Worm (Caenorhabditis elegans) whole organism, young adult: ENCODE measurements around the gene pyk-2.

Source experiments
- B0035.1 ChIP-seq: sonication (generic microtip); optimal IDR thresholded peaks from 2 replicates; lab custom pipeline; 2016; ENCODE audit warnings: missing genetic modification characterization, mild to moderate bottlenecking, missing compliant biosample characterization, missing genotype, missing genetic modification reagents
- D2030.7 ChIP-seq: fragments of 200-800 bp; sonication (Bioruptor generic); IDR thresholded peaks from 2 replicates; pipeline ENCODE4 v1.3.6; 2022; ENCODE audit warnings: missing genetic modification reagents, missing genetic modification characterization, missing compliant biosample characterization
- F10E7.11 ChIP-seq: sonication (generic microtip); optimal IDR thresholded peaks from 2 replicates; lab custom pipeline; 2017; ENCODE audit warnings: mild to moderate bottlenecking, missing genetic modification characterization, moderate library complexity, missing compliant biosample characterization
- F23B12.7 ChIP-seq: sonication (generic microtip); optimal IDR thresholded peaks from 2 replicates; lab custom pipeline; 2017; ENCODE audit warnings: missing genetic modification characterization, mild to moderate bottlenecking, missing compliant biosample characterization, antibody characterized with exemption, moderate library complexity; ENCODE audit not compliant: insufficient read depth
- F33H1.4 ChIP-seq: fragments of 200-800 bp; sonication (Bioruptor generic); IDR thresholded peaks from 2 replicates; pipeline ENCODE4 v1.3.6; 2022; ENCODE audit warnings: missing genetic modification reagents, missing genetic modification characterization, missing compliant biosample characterization
- K12H6.12 ChIP-seq: fragments of 200-800 bp; sonication (Bioruptor generic); optimal IDR thresholded peaks from 2 replicates; lab custom pipeline; 2018; ENCODE audit warnings: mild to moderate bottlenecking, missing genetic modification characterization, missing compliant biosample characterization
- T26A5.8 ChIP-seq: sonication (generic microtip); optimal IDR thresholded peaks from 2 replicates; lab custom pipeline; 2016; ENCODE audit warnings: missing genetic modification characterization, missing compliant biosample characterization
- Y53G8AR.9 ChIP-seq: fragments of 200-800 bp; sonication (Bioruptor generic); conservative IDR thresholded peaks from 2 replicates; pipeline ENCODE4 v1.3.6; 2022; ENCODE audit warnings: missing genetic modification reagents, missing genetic modification characterization, missing compliant biosample characterization
- ama-1 ChIP-seq, 3 experiments: fragments of 150-350 bp in 1 of 3; sonication (generic microtip) in 2 of 3; optimal IDR thresholded peaks; 2 replicates each; lab custom pipeline; 2014 to 2018; ENCODE audit warnings: missing biosample characterization in 2 of 3, missing genetic modification characterization in 2 of 3, missing genetic modification reagents in 2 of 3
- aptf-3 ChIP-seq: fragments of 200-800 bp; sonication (Bioruptor generic); IDR thresholded peaks from 2 replicates; pipeline ENCODE4 v1.3.6; 2022; ENCODE audit warnings: missing genetic modification characterization, missing compliant biosample characterization
- attf-5 ChIP-seq: fragments of 200-800 bp; sonication (Bioruptor generic); optimal IDR thresholded peaks from 2 replicates; lab custom pipeline; 2018; ENCODE audit warnings: mild to moderate bottlenecking, missing genetic modification characterization, missing compliant biosample characterization
- cebp-1 ChIP-seq, 2 experiments: fragments of 200-800 bp in 1 of 2; sonication (Bioruptor generic) in 1 of 2; sonication (generic microtip) in 1 of 2; IDR thresholded peaks in 1 of 2; optimal IDR thresholded peaks in 1 of 2; 2 replicates each; pipeline versions ENCODE4 v1.3.6 to Lab custom; 2017 to 2022; ENCODE audit warnings: missing compliant biosample characterization in 2 of 2, missing genetic modification characterization in 2 of 2, mild to moderate bottlenecking in 1 of 2, missing genetic modification reagents in 1 of 2, moderate library complexity in 1 of 2
- cebp-2 ChIP-seq: fragments of 200-800 bp; sonication (Bioruptor generic); IDR thresholded peaks from 2 replicates; pipeline ENCODE4 v1.3.6; 2022; ENCODE audit warnings: missing genetic modification characterization, missing compliant biosample characterization
- ceh-27 ChIP-seq: fragments of 200-800 bp; sonication (Bioruptor generic); optimal IDR thresholded peaks from 2 replicates; lab custom pipeline; 2018; ENCODE audit warnings: mild to moderate bottlenecking, missing genetic modification characterization, moderate library complexity, missing compliant biosample characterization
- dox-1 ChIP-seq: fragments of 200-800 bp; sonication (Bioruptor generic); IDR thresholded peaks from 2 replicates; pipeline ENCODE4 v1.3.6; 2022; ENCODE audit warnings: missing genetic modification reagents, missing genetic modification characterization, missing compliant biosample characterization
- efl-1 ChIP-seq: fragments of 150-350 bp; optimal IDR thresholded peaks from 2 replicates; lab custom pipeline; 2014; ENCODE audit warnings: missing biosample characterization, missing genetic modification reagents, missing genetic modification characterization
- hlh-12 ChIP-seq: sonication (generic microtip); optimal IDR thresholded peaks from 2 replicates; lab custom pipeline; 2016; ENCODE audit warnings: missing genetic modification characterization, missing compliant biosample characterization
- hlh-26 ChIP-seq: fragments of 200-800 bp; sonication (Bioruptor generic); conservative IDR thresholded peaks from 2 replicates; pipeline ENCODE4 v1.3.6; 2022; ENCODE audit warnings: missing genetic modification reagents, missing genetic modification characterization, missing compliant biosample characterization
- hmg-1.2 ChIP-seq: fragments of 200-800 bp; sonication (Bioruptor generic); IDR thresholded peaks from 2 replicates; pipeline ENCODE4 v1.3.6; 2022; ENCODE audit warnings: missing genetic modification reagents, missing genetic modification characterization, missing compliant biosample characterization
- hmg-20 ChIP-seq: fragments of 200-800 bp; sonication (Bioruptor generic); IDR thresholded peaks from 2 replicates; pipeline ENCODE4 v1.3.6; 2022; ENCODE audit warnings: missing genetic modification reagents, missing genetic modification characterization, missing compliant biosample characterization
- hrde-1 ChIP-seq: sonication (generic microtip); optimal IDR thresholded peaks from 2 replicates; lab custom pipeline; 2016; ENCODE audit warnings: missing genetic modification characterization, mild to moderate bottlenecking, missing compliant biosample characterization, moderate library complexity, missing genotype, missing genetic modification reagents, borderline replicate concordance
- let-526 ChIP-seq: fragments of 200-800 bp; sonication (Bioruptor generic); IDR thresholded peaks from 2 replicates; pipeline ENCODE4 v1.3.6; 2022; ENCODE audit warnings: missing genetic modification reagents, missing genetic modification characterization, missing compliant biosample characterization
- let-607 ChIP-seq, 2 experiments: fragments of 200-800 bp in 1 of 2; sonication (Bioruptor generic) in 1 of 2; sonication (generic microtip) in 1 of 2; optimal IDR thresholded peaks; 2 replicates each; lab custom pipeline; 2016 to 2018; ENCODE audit warnings: mild to moderate bottlenecking in 2 of 2, missing compliant biosample characterization in 2 of 2, missing genetic modification characterization in 2 of 2, moderate library complexity in 2 of 2, missing genotype in 1 of 2
- lin-35 ChIP-seq, 3 experiments: fragments of 150-350 bp in 2 of 3; sonication (generic microtip) in 1 of 3; optimal IDR thresholded peaks; 2 replicates each; lab custom pipeline; 2014 to 2018; ENCODE audit warnings: missing biosample characterization in 3 of 3, missing genetic modification characterization in 3 of 3, missing genetic modification reagents in 3 of 3
- lir-1 ChIP-seq: fragments of 200-800 bp; sonication (Bioruptor generic); conservative IDR thresholded peaks from 2 replicates; pipeline ENCODE4 v1.3.6; 2022; ENCODE audit warnings: missing genetic modification reagents, missing genetic modification characterization, missing compliant biosample characterization
- lsl-1 ChIP-seq: fragments of 200-800 bp; sonication (Bioruptor generic); optimal IDR thresholded peaks from 2 replicates; lab custom pipeline; 2018; ENCODE audit warnings: mild to moderate bottlenecking, missing genetic modification characterization, moderate library complexity, missing compliant biosample characterization
- madf-10 ChIP-seq: sonication (generic microtip); optimal IDR thresholded peaks from 2 replicates; lab custom pipeline; 2016; ENCODE audit warnings: mild to moderate bottlenecking, missing genetic modification characterization, missing compliant biosample characterization
- madf-3 ChIP-seq: fragments of 200-800 bp; sonication (Bioruptor generic); IDR thresholded peaks from 2 replicates; pipeline ENCODE4 v1.3.6; 2022; ENCODE audit warnings: missing genetic modification reagents, missing genetic modification characterization, missing compliant biosample characterization
- madf-6 ChIP-seq: fragments of 200-800 bp; sonication (Bioruptor generic); IDR thresholded peaks from 2 replicates; pipeline ENCODE4 v1.3.6; 2022; ENCODE audit warnings: missing genetic modification reagents, missing genetic modification characterization, missing compliant biosample characterization
- madf-8 ChIP-seq: fragments of 200-800 bp; sonication (Bioruptor generic); conservative IDR thresholded peaks from 2 replicates; pipeline ENCODE4 v1.3.6; 2022; ENCODE audit warnings: missing genetic modification reagents, missing genetic modification characterization, missing compliant biosample characterization
- mcd-1 ChIP-seq: fragments of 200-800 bp; sonication (Bioruptor generic); IDR thresholded peaks from 2 replicates; pipeline ENCODE4 v1.3.6; 2022; ENCODE audit warnings: missing genetic modification reagents, missing genetic modification characterization, missing compliant biosample characterization
- nfyb-1 ChIP-seq: fragments of 200-800 bp; sonication (Bioruptor generic); IDR thresholded peaks from 2 replicates; pipeline ENCODE4 v1.3.6; 2022; ENCODE audit warnings: missing genetic modification reagents, missing genetic modification characterization, missing compliant biosample characterization
- nhr-27 ChIP-seq: fragments of 200-800 bp; sonication (Bioruptor generic); optimal IDR thresholded peaks from 2 replicates; lab custom pipeline; 2018; ENCODE audit warnings: mild to moderate bottlenecking, missing genetic modification characterization, moderate library complexity, missing compliant biosample characterization
- nhr-80 ChIP-seq: sonication (generic microtip); optimal IDR thresholded peaks from 2 replicates; lab custom pipeline; 2016; ENCODE audit warnings: missing genetic modification characterization, missing compliant biosample characterization
- pbrm-1 ChIP-seq: fragments of 200-800 bp; sonication (Bioruptor generic); IDR thresholded peaks from 2 replicates; pipeline ENCODE4 v1.3.6; 2022; ENCODE audit warnings: missing genetic modification reagents, missing genetic modification characterization, missing compliant biosample characterization
- rcor-1 ChIP-seq: fragments of 200-800 bp; sonication (Bioruptor generic); IDR thresholded peaks from 2 replicates; pipeline ENCODE4 v1.3.6; 2022; ENCODE audit warnings: missing genetic modification reagents, missing genetic modification characterization, missing compliant biosample characterization
- sea-2 ChIP-seq: fragments of 200-800 bp; sonication (Bioruptor generic); IDR thresholded peaks from 2 replicates; pipeline ENCODE4 v1.3.6; 2022; ENCODE audit warnings: missing genetic modification characterization, missing compliant biosample characterization
- snpc-3.4 ChIP-seq: sonication (generic microtip); optimal IDR thresholded peaks from 2 replicates; lab custom pipeline; 2017; ENCODE audit warnings: missing genetic modification characterization, mild to moderate bottlenecking, missing compliant biosample characterization, antibody characterized with exemption, moderate library complexity, missing genotype, missing genetic modification reagents
- snpc-4 ChIP-seq, 5 experiments: fragments of 150-350 bp in 1 of 5; sonication (generic microtip) in 4 of 5; optimal IDR thresholded peaks; 2 replicates each; lab custom pipeline; 2014 to 2018; ENCODE audit warnings: missing genetic modification characterization in 5 of 5, missing biosample characterization in 3 of 5, antibody characterized with exemption in 2 of 5, mild to moderate bottlenecking in 2 of 5, missing compliant biosample characterization in 2 of 5, missing genotype in 2 of 5, moderate library complexity in 2 of 5, missing genetic modification reagents in 1 of 5
- tlf-1 ChIP-seq: fragments of 200-800 bp; sonication (Bioruptor generic); optimal IDR thresholded peaks from 2 replicates; lab custom pipeline; 2018; ENCODE audit warnings: mild to moderate bottlenecking, missing genetic modification characterization, missing compliant biosample characterization
- unc-62 ChIP-seq: fragments of 150-350 bp; optimal IDR thresholded peaks from 2 replicates; lab custom pipeline; 2014; ENCODE audit warnings: missing biosample characterization, missing genetic modification reagents, missing genetic modification characterization
- xnd-1 ChIP-seq: sonication (generic microtip); optimal IDR thresholded peaks from 2 replicates; lab custom pipeline; 2016; ENCODE audit warnings: missing genotype, missing genetic modification reagents, missing genetic modification characterization, missing compliant biosample characterization
- ztf-18 ChIP-seq: sonication (generic microtip); optimal IDR thresholded peaks from 2 replicates; lab custom pipeline; 2016; ENCODE audit warnings: missing genotype, mild to moderate bottlenecking, missing genetic modification characterization, missing compliant biosample characterization
- ztf-6 ChIP-seq: fragments of 200-800 bp; sonication (Bioruptor generic); IDR thresholded peaks from 2 replicates; pipeline ENCODE4 v1.3.6; 2022; ENCODE audit warnings: missing genetic modification reagents, missing genetic modification characterization, missing compliant biosample characterization

The pyk-2 gene

ce11 chrIV:10936906-10937540 lies 27.3 kb downstream of the pyk-2 start, which contains the start of gene fic-1:
Gene fic-1, plus strand, starts transcription at chrIV:10937454.
- TF ChIP-seq nhr-80 (tag; lab: Kevin White, UChicago): no peak
- TF ChIP-seq aptf-3: no peak
- peak; percentile 49 for TF ChIP-seq K12H6.12 (tag; lab: Kevin White, UChicago)
- peak; percentile 14 for TF ChIP-seq madf-10 (tag; lab: Kevin White, UChicago)
- no peak for TF ChIP-seq madf-3 (GFP tag; lab: Robert Waterston, UW)
- no peak for TF ChIP-seq hrde-1 (tag; lab: Kevin White, UChicago)
- TF ChIP-seq rcor-1 (GFP tag; lab: Robert Waterston, UW): peak; percentile 30; the same call in 1 of the 2 replicates
- peak; percentile 61 for TF ChIP-seq madf-8 (GFP tag; lab: Robert Waterston, UW)
- no peak for TF ChIP-seq B0035.1
- TF ChIP-seq cebp-2: no peak
- TF ChIP-seq ztf-18 (tag; lab: Kevin White, UChicago): peak; percentile 59
- no peak for TF ChIP-seq snpc-4 (GFP tag; optimal IDR thresholded peaks at IDR 0.05; lab: Kevin White, UChicago)
- TF ChIP-seq snpc-4 (tag; optimal IDR thresholded peaks at IDR 0.05; lab: Kevin White, UChicago): peak in 2 of 4 experiments; percentile 2 to 15
- TF ChIP-seq F23B12.7 (tag; lab: Kevin White, UChicago): peak; percentile 21
- TF ChIP-seq F10E7.11 (tag; lab: Kevin White, UChicago): no peak
- peak; percentile 10 for TF ChIP-seq snpc-3.4 (tag; lab: Kevin White, UChicago)
- no peak for TF ChIP-seq dox-1 (GFP tag; lab: Robert Waterston, UW)
- TF ChIP-seq T26A5.8 (tag; lab: Kevin White, UChicago): no peak
- TF ChIP-seq ceh-27 (GFP tag; lab: Kevin White, UChicago): peak; percentile 31
- TF ChIP-seq tlf-1: no peak
- TF ChIP-seq hlh-12 (tag; lab: Kevin White, UChicago): no peak
- peak; percentile 50; the same call in 1 of the 2 replicates for TF ChIP-seq hmg-1.2 (GFP tag; lab: Robert Waterston, UW)
- no peak for TF ChIP-seq hmg-20 (GFP tag; lab: Robert Waterston, UW)
- TF ChIP-seq hlh-26 (GFP tag; lab: Robert Waterston, UW): no peak
- TF ChIP-seq nhr-27 (tag; lab: Kevin White, UChicago): no peak
- peak; percentile 87 for TF ChIP-seq F33H1.4 (GFP tag; lab: Robert Waterston, UW)
- no peak for TF ChIP-seq sea-2 (GFP tag; lab: Robert Waterston, UW)
- TF ChIP-seq pbrm-1 (GFP tag; lab: Robert Waterston, UW): no peak; the same call in 1 of the 2 replicates
- TF ChIP-seq let-526 (GFP tag; lab: Robert Waterston, UW): no peak
- TF ChIP-seq mcd-1 (GFP tag; lab: Robert Waterston, UW): no peak
- TF ChIP-seq nfyb-1 (GFP tag; lab: Robert Waterston, UW): 0 out of 2 replicates have a peak, but pooled peaks have one; percentile 41
- peak; percentile 48; the same call in 1 of the 2 replicates for TF ChIP-seq cebp-1 (GFP tag; IDR thresholded peaks at IDR 0.05; lab: Robert Waterston, UW)
- peak; percentile 90 for TF ChIP-seq cebp-1 (tag; optimal IDR thresholded peaks at IDR 0.05; lab: Kevin White, UChicago)
- peak; percentile 86 for TF ChIP-seq madf-6 (GFP tag; lab: Robert Waterston, UW)
- TF ChIP-seq attf-5 (GFP tag; lab: Kevin White, UChicago): peak; percentile 54
- no peak for TF ChIP-seq ztf-6
- no peak for TF ChIP-seq let-607 (tag; optimal IDR thresholded peaks at IDR 0.05; lab: Kevin White, UChicago)
- peak; percentile 81 for TF ChIP-seq xnd-1 (tag; lab: Kevin White, UChicago)
- no peak for TF ChIP-seq Y53G8AR.9 (GFP tag; lab: Robert Waterston, UW)
- TF ChIP-seq D2030.7 (GFP tag; lab: Robert Waterston, UW): 0 out of 2 replicates have a peak, but pooled peaks have one; percentile 19
- TF ChIP-seq lsl-1 (GFP tag; lab: Kevin White, UChicago): peak; percentile 86
- TF ChIP-seq unc-62: peak; percentile 48
- TF ChIP-seq efl-1: no peak
- peak in 1 of 3 experiments; percentile 64 for TF ChIP-seq lin-35 (GFP tag; optimal IDR thresholded peaks at IDR 0.05; lab: Kevin White, UChicago)
- no peak for TF ChIP-seq ama-1 (optimal IDR thresholded peaks at IDR 0.05; lab: Kevin White, UChicago)
- TF ChIP-seq ama-1 (GFP tag; optimal IDR thresholded peaks at IDR 0.05; lab: Kevin White, UChicago): no peak
- TF ChIP-seq lir-1: no peak
